Fruit fly (Drosophila melanogaster) whole organism, pupa: ENCODE data around the gene Rcc1.

Experiments
- CG10348 ChIP-seq: fragments of 200-800 bp; sonication (Bioruptor generic); IDR thresholded peaks from 2 replicates; pipeline ENCODE4 v1.3.6; 2022; ENCODE audit warnings: missing biosample characterization, missing genetic modification characterization
- CG12605 ChIP-seq: fragments of 200-800 bp; sonication (Bioruptor generic); IDR thresholded peaks from 2 replicates; pipeline ENCODE4 v1.3.6; 2022; ENCODE audit warnings: missing biosample characterization, missing genetic modification characterization
- CG14655 ChIP-seq: fragments of 200-800 bp; sonication (Bioruptor generic); optimal IDR thresholded peaks from 3 replicates; lab custom pipeline; 2017; ENCODE audit warnings: mild to moderate bottlenecking, missing biosample characterization, missing genetic modification reagents, missing genetic modification characterization
- CG15710 ChIP-seq: fragments of 200-800 bp; sonication (Bioruptor generic); optimal IDR thresholded peaks from 2 replicates; lab custom pipeline; 2018; ENCODE audit warnings: missing biosample characterization, mild to moderate bottlenecking, missing genetic modification characterization, moderate library complexity
- CG17806 ChIP-seq: fragments of 200-800 bp; sonication (Bioruptor generic); optimal IDR thresholded peaks from 2 replicates; lab custom pipeline; 2018; ENCODE audit warnings: missing biosample characterization, mild to moderate bottlenecking, missing genetic modification characterization, moderate library complexity
- CG32121 ChIP-seq: fragments of 200-800 bp; sonication (Bioruptor generic); IDR thresholded peaks from 2 replicates; pipeline ENCODE4 v1.3.6; 2022; ENCODE audit warnings: missing biosample characterization, missing genetic modification characterization
- CG34367 ChIP-seq: fragments of 200-800 bp; sonication (Bioruptor generic); optimal IDR thresholded peaks from 2 replicates; lab custom pipeline; 2018; ENCODE audit warnings: missing biosample characterization, mild to moderate bottlenecking, missing genetic modification characterization
- CG8301 ChIP-seq: fragments of 200-800 bp; sonication (Bioruptor generic); optimal IDR thresholded peaks from 2 replicates; lab custom pipeline; 2018; ENCODE audit warnings: missing biosample characterization, mild to moderate bottlenecking, missing genetic modification characterization
- D1 ChIP-seq: fragments of 200-800 bp; sonication (Bioruptor generic); optimal IDR thresholded peaks from 2 replicates; lab custom pipeline; 2018; ENCODE audit warnings: missing biosample characterization, mild to moderate bottlenecking, missing genetic modification characterization, moderate library complexity
- EcR ChIP-seq: fragments of 200-800 bp; sonication (Bioruptor generic); optimal IDR thresholded peaks from 3 replicates; lab custom pipeline; 2019; ENCODE audit warnings: missing biosample characterization, missing genetic modification characterization, mild to moderate bottlenecking, moderate library complexity, missing genetic modification reagents
- Pif1A ChIP-seq: fragments of 200-800 bp; sonication (Bioruptor generic); optimal IDR thresholded peaks from 3 replicates; lab custom pipeline; 2016; ENCODE audit warnings: missing biosample characterization, missing genetic modification characterization

DNA sequence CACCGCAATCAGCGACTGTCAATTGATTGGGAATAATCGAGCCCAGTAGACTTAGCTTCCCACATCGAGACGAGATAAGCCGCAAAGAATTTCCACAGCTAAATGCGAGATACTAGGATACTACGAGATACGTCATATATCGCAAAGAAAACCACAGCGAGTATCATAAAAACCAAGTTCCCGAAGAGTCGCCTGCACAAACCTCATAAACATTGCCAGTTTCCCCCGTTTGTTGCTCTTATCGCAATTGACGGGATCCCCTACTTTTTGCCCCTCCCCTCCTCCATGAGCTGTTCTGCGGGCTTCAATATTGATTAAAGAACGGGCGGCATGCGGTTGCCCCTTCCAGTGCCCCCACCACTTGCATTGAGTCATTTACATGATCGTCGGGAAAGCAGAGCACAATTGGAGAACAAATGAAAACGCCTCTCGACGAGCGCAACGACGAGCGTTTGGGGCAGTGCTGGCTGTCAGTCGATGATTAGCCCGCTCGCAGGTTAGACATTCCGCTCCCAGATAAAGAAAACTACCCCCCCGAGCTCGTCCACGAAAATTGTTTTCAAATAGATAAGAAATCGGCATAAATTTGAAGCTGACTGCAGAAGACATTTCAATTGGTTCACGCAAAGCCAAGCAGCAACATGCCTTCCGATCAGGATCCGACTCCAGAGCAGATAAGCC lies 10.4 kb downstream of the Rcc1 start, which contains the start of gene CG32407:
- TF ChIP-seq EcR (GFP tag; lab: Kevin White, UChicago): no peak
- no peak for TF ChIP-seq CG17806 (tag; lab: Kevin White, UChicago)
- TF ChIP-seq CG10348 (GFP tag; lab: Robert Waterston, UW): no peak
- TF ChIP-seq CG34367 (tag; lab: Kevin White, UChicago): peak; percentile 21
- no peak for TF ChIP-seq Pif1A
- TF ChIP-seq CG8301 (tag; lab: Kevin White, UChicago): no peak
- TF ChIP-seq CG32121: 0 out of 2 replicates have a peak, but pooled peaks have one; percentile 11
- no peak for TF ChIP-seq CG15710 (tag; lab: Kevin White, UChicago)
- no peak for TF ChIP-seq D1 (tag; lab: Kevin White, UChicago)
- TF ChIP-seq CG14655 (GFP tag; lab: Kevin White, UChicago): no peak
- TF ChIP-seq CG12605: no peak
